Worm (Caenorhabditis elegans) whole organism, L2 larva: Measurements from ENCODE around the gene C46G7.1.
A peak's percentile ranks its signal among the peaks of the same experiment; 100 is the strongest.

Experiments used
- C34F6.9 ChIP-seq: fragments of 150-350 bp; optimal IDR thresholded peaks from 2 replicates; lab custom pipeline; 2014; ENCODE audit warnings: missing biosample characterization, missing genetic modification characterization
- F13H6.1 ChIP-seq: sonication (generic microtip); optimal IDR thresholded peaks from 2 replicates; lab custom pipeline; 2016; ENCODE audit warnings: missing genetic modification characterization, missing compliant biosample characterization
- ZK546.5 ChIP-seq: sonication (generic microtip); optimal IDR thresholded peaks from 2 replicates; lab custom pipeline; 2017; ENCODE audit warnings: missing biosample characterization, missing genetic modification characterization
- alr-1 ChIP-seq: fragments of 150-350 bp; optimal IDR thresholded peaks from 2 replicates; lab custom pipeline; 2014; ENCODE audit warnings: missing biosample characterization, missing genetic modification characterization
- aly-2 ChIP-seq: fragments of 150-350 bp; optimal IDR thresholded peaks from 2 replicates; lab custom pipeline; 2014; ENCODE audit warnings: missing biosample characterization, missing genetic modification characterization
- ama-1 ChIP-seq: fragments of 150-350 bp; optimal IDR thresholded peaks from 2 replicates; lab custom pipeline; 2018; ENCODE audit warnings: inconsistent platforms
- ceh-16 ChIP-seq: fragments of 150-350 bp; optimal IDR thresholded peaks from 2 replicates; lab custom pipeline; 2014; ENCODE audit warnings: missing biosample characterization, missing genetic modification characterization
- ceh-82 ChIP-seq: fragments of 150-350 bp; optimal IDR thresholded peaks from 2 replicates; lab custom pipeline; 2014; ENCODE audit warnings: missing biosample characterization, missing genetic modification characterization
- crh-2 ChIP-seq: sonication (generic microtip); optimal IDR thresholded peaks from 2 replicates; lab custom pipeline; 2017; ENCODE audit warnings: missing biosample characterization, missing genetic modification characterization
- dmd-4 ChIP-seq: sonication (generic microtip); optimal IDR thresholded peaks from 2 replicates; lab custom pipeline; 2017; ENCODE audit warnings: missing biosample characterization, missing genetic modification characterization
- egl-27 ChIP-seq: sonication (generic microtip); optimal IDR thresholded peaks from 3 replicates; lab custom pipeline; 2017; ENCODE audit warnings: missing biosample characterization, missing genetic modification reagents, missing genetic modification characterization
- elt-3 ChIP-seq: sonication (generic microtip); optimal IDR thresholded peaks from 2 replicates; lab custom pipeline; 2017; ENCODE audit warnings: missing biosample characterization, missing genetic modification characterization
- fos-1 ChIP-seq: fragments of 150-350 bp; optimal IDR thresholded peaks from 2 replicates; lab custom pipeline; 2014; ENCODE audit warnings: missing biosample characterization, missing genetic modification characterization
- lin-11 ChIP-seq: fragments of 150-350 bp; sonication (generic microtip); optimal IDR thresholded peaks from 2 replicates; lab custom pipeline; 2014; ENCODE audit warnings: missing biosample characterization, missing genetic modification characterization, inconsistent platforms, mixed read lengths
- lin-13 ChIP-seq: fragments of 150-350 bp; optimal IDR thresholded peaks from 2 replicates; lab custom pipeline; 2014; ENCODE audit warnings: missing biosample characterization, missing genetic modification reagents, missing genetic modification characterization
- lin-39 ChIP-seq: fragments of 150-350 bp; optimal IDR thresholded peaks from 2 replicates; lab custom pipeline; 2014; ENCODE audit warnings: missing biosample characterization, missing genetic modification reagents, missing genetic modification characterization
- lsy-2 ChIP-seq, 2 experiments: fragments of 150-350 bp in 1 of 2; sonication (generic microtip) in 1 of 2; optimal IDR thresholded peaks; 2 replicates each; lab custom pipeline; 2014 to 2017; ENCODE audit warnings: missing biosample characterization in 2 of 2, missing genetic modification characterization in 2 of 2
- mab-5 ChIP-seq: fragments of 150-350 bp; optimal IDR thresholded peaks from 2 replicates; lab custom pipeline; 2014; ENCODE audit warnings: missing biosample characterization, missing genetic modification characterization
- mdl-1 ChIP-seq, 2 experiments: fragments of 150-350 bp in 1 of 2; sonication (generic microtip) in 1 of 2; optimal IDR thresholded peaks; 2 replicates each; lab custom pipeline; 2017; ENCODE audit warnings: missing biosample characterization in 2 of 2, missing genetic modification characterization in 2 of 2
- nhr-10 ChIP-seq: sonication (generic microtip); optimal IDR thresholded peaks from 2 replicates; lab custom pipeline; 2017; ENCODE audit warnings: missing biosample characterization, missing genetic modification characterization
- nhr-11 ChIP-seq: fragments of 150-350 bp; optimal IDR thresholded peaks from 2 replicates; lab custom pipeline; 2014; ENCODE audit warnings: missing biosample characterization, missing genetic modification characterization
- nhr-12 ChIP-seq: fragments of 150-350 bp; optimal IDR thresholded peaks from 2 replicates; lab custom pipeline; 2014; ENCODE audit warnings: missing biosample characterization, missing genetic modification characterization
- nhr-129 ChIP-seq: fragments of 150-350 bp; optimal IDR thresholded peaks from 2 replicates; lab custom pipeline; 2014; ENCODE audit warnings: missing biosample characterization, missing genetic modification characterization
- nhr-23 ChIP-seq: fragments of 150-350 bp; optimal IDR thresholded peaks from 2 replicates; lab custom pipeline; 2014; ENCODE audit warnings: missing biosample characterization, missing genetic modification reagents, missing genetic modification characterization
- nhr-237 ChIP-seq: fragments of 150-350 bp; optimal IDR thresholded peaks from 2 replicates; lab custom pipeline; 2014; ENCODE audit warnings: missing biosample characterization, missing genetic modification characterization
- nhr-25 ChIP-seq: fragments of 150-350 bp; sonication (generic microtip); optimal IDR thresholded peaks from 3 replicates; lab custom pipeline; 2014; ENCODE audit warnings: missing biosample characterization, missing genetic modification characterization
- nhr-6 ChIP-seq: fragments of 150-350 bp; optimal IDR thresholded peaks from 2 replicates; lab custom pipeline; 2014; ENCODE audit warnings: missing biosample characterization, missing genetic modification characterization
- nhr-77 ChIP-seq: fragments of 150-350 bp; optimal IDR thresholded peaks from 2 replicates; lab custom pipeline; 2014; ENCODE audit warnings: missing biosample characterization, missing genetic modification characterization
- sem-4 ChIP-seq: fragments of 150-350 bp; optimal IDR thresholded peaks from 2 replicates; lab custom pipeline; 2014; ENCODE audit warnings: missing biosample characterization, missing genetic modification reagents, missing genetic modification characterization
- skn-1 ChIP-seq: sonication (generic microtip); optimal IDR thresholded peaks from 2 replicates; lab custom pipeline; 2017; ENCODE audit warnings: missing biosample characterization, missing genetic modification characterization
- sma-9 ChIP-seq, 2 experiments: fragments of 150-350 bp in 1 of 2; sonication (generic microtip) in 1 of 2; optimal IDR thresholded peaks; 2 replicates each; lab custom pipeline; 2014 to 2016; ENCODE audit warnings: missing genetic modification characterization in 2 of 2, mild to moderate bottlenecking in 1 of 2, missing biosample characterization in 1 of 2, missing compliant biosample characterization in 1 of 2, missing genetic modification reagents in 1 of 2, moderate library complexity in 1 of 2
- snpc-4 ChIP-seq: fragments of 150-350 bp; optimal IDR thresholded peaks from 2 replicates; lab custom pipeline; 2014; ENCODE audit warnings: missing biosample characterization, missing genetic modification characterization
- unc-39 ChIP-seq: fragments of 150-350 bp; optimal IDR thresholded peaks from 2 replicates; lab custom pipeline; 2014; ENCODE audit warnings: missing biosample characterization, missing genetic modification characterization
- unc-55 ChIP-seq: fragments of 150-350 bp; sonication (generic microtip); optimal IDR thresholded peaks from 3 replicates; lab custom pipeline; 2014; ENCODE audit warnings: missing biosample characterization, missing genetic modification reagents, missing genetic modification characterization
- unc-62 ChIP-seq: fragments of 150-350 bp; optimal IDR thresholded peaks from 2 replicates; lab custom pipeline; 2014; ENCODE audit warnings: missing biosample characterization, missing genetic modification reagents, missing genetic modification characterization
- zag-1 ChIP-seq: fragments of 150-350 bp; optimal IDR thresholded peaks from 2 replicates; lab custom pipeline; 2014; ENCODE audit warnings: missing biosample characterization, missing genetic modification characterization
- ztf-1 ChIP-seq: fragments of 200-800 bp; sonication (Bioruptor generic); conservative IDR thresholded peaks from 2 replicates; pipeline ENCODE4 v1.3.6; 2022; ENCODE audit warnings: missing genetic modification characterization, missing compliant biosample characterization
- ztf-11 ChIP-seq: sonication (generic microtip); optimal IDR thresholded peaks from 2 replicates; lab custom pipeline; 2017; ENCODE audit warnings: missing biosample characterization, missing genetic modification characterization

Gene C46G7.1

DNA sequence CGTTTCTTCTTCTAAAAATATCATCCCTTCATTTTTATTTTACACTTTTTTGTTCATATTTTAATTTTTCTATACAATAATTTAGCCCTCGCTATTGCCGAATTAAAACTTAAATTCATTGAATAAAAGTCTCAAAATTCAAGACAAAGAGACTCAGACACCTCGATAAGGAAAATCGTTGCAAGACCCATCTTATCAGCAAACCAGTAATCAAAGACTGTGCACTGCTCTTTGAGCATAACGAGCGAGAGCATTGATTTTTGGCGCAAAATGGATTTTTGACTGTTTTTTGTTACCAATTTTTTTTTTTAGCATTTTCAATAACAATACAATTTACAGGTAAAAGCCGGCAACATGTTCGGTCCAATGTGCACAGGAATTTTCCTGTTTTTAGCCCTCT, at the start of gene C46G7.1:
Gene C46G7.1, plus strand, starts transcription at position 340 of the 400 bp plus-strand sequence.
- TF ChIP-seq fos-1 (peak; percentile 49), unc-39 (tag; lab: Kevin White, UChicago) (no peak), crh-2 (tag; lab: Kevin White, UChicago) (peak; percentile 53)

DNA sequence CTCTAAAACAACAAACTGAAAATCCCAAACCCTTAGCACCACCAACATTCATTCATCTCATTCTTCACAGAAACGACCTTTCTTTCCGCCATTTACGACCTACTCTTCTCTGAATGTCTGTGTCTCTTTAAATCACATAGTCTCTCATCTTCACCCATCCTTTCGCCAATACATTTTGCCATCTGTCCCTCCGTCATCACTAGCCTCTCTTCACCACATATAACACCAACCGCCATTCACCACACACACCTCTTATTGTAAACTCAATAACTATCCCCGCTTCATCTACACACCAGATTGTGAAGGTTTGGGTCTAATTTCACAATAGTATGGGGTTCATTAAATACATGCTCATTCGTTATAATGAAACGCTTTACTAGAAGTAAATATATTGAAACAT, 47.3 kb upstream of the C46G7.1 start:
- no peak for TF ChIP-seq ZK546.5 (tag; lab: Kevin White, UChicago)
- TF ChIP-seq C34F6.9 (tag; lab: Kevin White, UChicago), result no peak
- TF ChIP-seq snpc-4, result no peak
- no peak for TF ChIP-seq alr-1 (tag; lab: Kevin White, UChicago)
- no peak for TF ChIP-seq mdl-1 (tag; optimal IDR thresholded peaks at IDR 0.05; lab: Kevin White, UChicago)
- no peak for TF ChIP-seq nhr-12 (tag; lab: Kevin White, UChicago)
- TF ChIP-seq zag-1 (tag; lab: Kevin White, UChicago), result no peak
- TF ChIP-seq lsy-2 (tag; optimal IDR thresholded peaks at IDR 0.05; lab: Kevin White, UChicago), result no peak

DNA sequence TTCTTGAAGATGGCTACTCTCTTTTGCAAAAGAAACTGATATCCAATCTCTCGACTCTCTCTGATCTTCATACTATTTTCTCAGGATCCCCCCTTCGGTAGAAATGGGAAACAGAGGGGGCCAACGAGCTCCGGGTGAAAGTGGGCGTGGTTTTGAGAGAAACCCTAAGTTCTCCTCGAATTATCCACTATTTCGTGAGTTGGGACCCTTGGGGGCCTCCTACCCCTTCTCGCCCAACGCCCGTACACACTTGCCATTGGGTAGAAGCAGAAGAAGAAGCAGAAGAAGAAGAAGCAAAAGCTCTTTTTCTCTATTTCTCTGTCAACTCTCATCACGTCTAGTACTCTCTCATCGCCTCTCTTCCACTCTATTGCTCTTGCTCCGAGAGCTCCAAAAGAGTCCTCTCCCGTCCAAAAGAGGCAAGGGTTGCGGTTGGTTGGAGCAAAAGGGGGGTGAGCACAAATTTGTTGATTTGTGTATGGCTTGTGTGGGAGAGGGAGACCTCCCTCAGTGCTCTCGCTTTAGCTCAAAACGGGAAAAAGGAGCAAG, 43.8 kb upstream of the C46G7.1 start:
- TF ChIP-seq ztf-11 (tag; lab: Kevin White, UChicago) (no peak), aly-2 (tag; lab: Kevin White, UChicago) (no peak), sem-4 (tag; lab: Kevin White, UChicago) (peak; percentile 15), mab-5 (peak; percentile 19), nhr-77 (tag; lab: Kevin White, UChicago) (no peak), nhr-11 (tag; lab: Kevin White, UChicago) (no peak), nhr-129 (tag; lab: Kevin White, UChicago) (peak; percentile 76), mdl-1 (tag; optimal IDR thresholded peaks at IDR 0.05; lab: Kevin White, UChicago) (peak in 1 of 2 experiments; percentile 37), nhr-23 (tag; lab: Kevin White, UChicago) (no peak), nhr-10 (no peak), zag-1 (tag; lab: Kevin White, UChicago) (peak; percentile 42), alr-1 (tag; lab: Kevin White, UChicago) (no peak), nhr-12 (tag; lab: Kevin White, UChicago) (no peak), lsy-2 (tag; optimal IDR thresholded peaks at IDR 0.05; lab: Kevin White, UChicago) (peak; percentile 41 to 43), lin-39 (tag; lab: Kevin White, UChicago) (peak; percentile 20), unc-55 (GFP tag; lab: Kevin White, UChicago) (peak; percentile 72), F13H6.1 (tag; lab: Kevin White, UChicago) (peak; percentile 70), lin-11 (tag; lab: Kevin White, UChicago) (peak; percentile 46), nhr-6 (tag; lab: Kevin White, UChicago) (peak; percentile 25), snpc-4 (peak; percentile 9), sma-9 (GFP tag; optimal IDR thresholded peaks at IDR 0.05; lab: Kevin White, UChicago) (peak; percentile 63), sma-9 (tag; optimal IDR thresholded peaks at IDR 0.05; lab: Kevin White, UChicago) (no peak), ztf-1 (GFP tag; lab: Robert Waterston, UW) (no peak), ama-1 (lab: Kevin White, UChicago) (no peak), dmd-4 (tag; lab: Kevin White, UChicago) (no peak), crh-2 (tag; lab: Kevin White, UChicago) (peak; percentile 24), lin-13 (no peak), C34F6.9 (tag; lab: Kevin White, UChicago) (peak; percentile 81), nhr-25 (tag; lab: Kevin White, UChicago) (no peak), egl-27 (tag; lab: Kevin White, UChicago) (no peak)

DNA sequence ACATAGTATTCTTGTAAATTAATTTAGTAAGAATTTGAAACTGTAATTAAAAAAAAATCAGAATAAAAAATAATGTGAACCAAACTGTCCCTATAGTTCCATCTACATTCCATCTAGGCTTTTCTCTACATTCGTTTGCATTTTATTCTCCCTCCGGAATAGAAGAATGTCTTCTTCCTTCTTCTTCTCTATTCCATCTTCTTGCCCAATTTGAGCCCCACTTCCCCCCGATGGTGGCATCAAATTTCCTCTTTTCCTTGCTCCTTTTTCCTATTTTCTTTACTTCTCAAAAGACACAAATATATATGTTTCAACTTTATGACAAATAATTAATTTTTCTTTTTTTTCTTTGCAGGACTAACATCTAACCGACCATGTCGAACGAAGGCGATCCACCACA, 42.6 kb upstream of the C46G7.1 start, which contains the start of gene unc-44:
Gene unc-44, plus strand, starts transcription at position 356 of the 400 bp plus-strand sequence.
- no peak for TF ChIP-seq ceh-82
- no peak for TF ChIP-seq dmd-4 (tag; lab: Kevin White, UChicago)
- no peak for TF ChIP-seq lsy-2 (tag; optimal IDR thresholded peaks at IDR 0.05; lab: Kevin White, UChicago)
- TF ChIP-seq unc-55 (GFP tag; lab: Kevin White, UChicago), result no peak
- no peak for TF ChIP-seq zag-1 (tag; lab: Kevin White, UChicago)
- no peak for TF ChIP-seq elt-3 (tag; lab: Kevin White, UChicago)
- no peak for TF ChIP-seq fos-1
- TF ChIP-seq nhr-237 (tag; lab: Kevin White, UChicago), result no peak
- TF ChIP-seq F13H6.1 (tag; lab: Kevin White, UChicago), result no peak
- TF ChIP-seq aly-2 (tag; lab: Kevin White, UChicago), result no peak
- TF ChIP-seq ceh-16, result no peak
- TF ChIP-seq nhr-77 (tag; lab: Kevin White, UChicago), result no peak
- TF ChIP-seq skn-1, result no peak
- no peak for TF ChIP-seq unc-39 (tag; lab: Kevin White, UChicago)
- no peak for TF ChIP-seq nhr-25 (tag; lab: Kevin White, UChicago)
- TF ChIP-seq snpc-4, result no peak
- TF ChIP-seq unc-62 (GFP tag; lab: Kevin White, UChicago), result no peak
- TF ChIP-seq nhr-23 (tag; lab: Kevin White, UChicago), result no peak
- TF ChIP-seq, all 48 proteins: peak for 0
